Worm (Caenorhabditis elegans): ENCODE measurements around the gene pha-4.

DNA sequence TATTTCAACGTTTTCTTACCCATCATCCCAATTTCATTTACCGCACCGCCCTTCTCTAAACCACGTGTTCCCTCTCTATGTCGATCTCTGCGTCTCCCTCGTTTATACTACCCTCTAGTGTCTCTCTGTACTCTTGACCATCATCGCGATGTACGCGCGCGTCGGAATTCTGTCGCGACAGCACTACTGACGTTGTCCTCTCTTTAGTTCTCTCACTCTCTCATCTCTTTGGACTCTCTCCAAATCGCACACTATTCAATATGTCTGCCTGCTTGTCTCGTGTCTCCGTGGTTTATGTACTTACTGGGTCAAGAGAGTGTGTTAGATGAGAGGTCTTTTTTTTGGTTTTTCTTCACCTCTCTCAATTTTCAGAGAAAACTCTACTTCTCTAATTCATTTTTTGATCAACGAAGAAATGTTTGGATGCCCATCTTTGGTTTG lies 25.4 kb downstream of the pha-4 start:
- peak; percentile 51; the same call in 1 of the 2 replicates for TF ChIP-seq flt-1 (GFP tag; IDR thresholded peaks at IDR 0.05)
- TF ChIP-seq ztf-29 (GFP tag; IDR thresholded peaks at IDR 0.05): no peak
- TF ChIP-seq cog-1 (tag; optimal IDR thresholded peaks at IDR 0.05): peak; percentile 87
